Worm (Caenorhabditis elegans) whole organism, L3 larva: Measurements from ENCODE around the gene Y75B8A.33.

Source experiments
- R02D3.7 ChIP-seq: fragments of 150-350 bp; optimal IDR thresholded peaks from 2 replicates; lab custom pipeline; 2014; ENCODE audit warnings: missing biosample characterization, missing genetic modification characterization
- ZK546.5 ChIP-seq: sonication (generic microtip); optimal IDR thresholded peaks from 2 replicates; lab custom pipeline; 2017; ENCODE audit warnings: missing biosample characterization, missing genetic modification characterization
- aly-2 ChIP-seq: fragments of 150-350 bp; optimal IDR thresholded peaks from 2 replicates; lab custom pipeline; 2014; ENCODE audit warnings: missing biosample characterization, missing genetic modification characterization
- ama-1 ChIP-seq: fragments of 150-350 bp; optimal IDR thresholded peaks from 2 replicates; lab custom pipeline; 2018
- ceh-16 ChIP-seq: sonication (generic microtip); optimal IDR thresholded peaks from 2 replicates; lab custom pipeline; 2017; ENCODE audit warnings: missing biosample characterization, missing genetic modification characterization
- ceh-28 ChIP-seq: fragments of 150-350 bp; optimal IDR thresholded peaks from 2 replicates; lab custom pipeline; 2014; ENCODE audit warnings: missing biosample characterization, missing genetic modification reagents, missing genetic modification characterization
- ceh-82 ChIP-seq: fragments of 150-350 bp; optimal IDR thresholded peaks from 2 replicates; lab custom pipeline; 2014; ENCODE audit warnings: missing biosample characterization, missing genetic modification characterization
- ceh-9 ChIP-seq: sonication (generic microtip); optimal IDR thresholded peaks from 2 replicates; lab custom pipeline; 2018; ENCODE audit warnings: missing biosample characterization, missing genetic modification characterization
- daf-12 ChIP-seq: fragments of 150-350 bp; optimal IDR thresholded peaks from 2 replicates; lab custom pipeline; 2014; ENCODE audit warnings: missing biosample characterization, missing genetic modification reagents, missing genetic modification characterization
- egl-27 ChIP-seq: sonication (generic microtip); optimal IDR thresholded peaks from 4 replicates; lab custom pipeline; 2017; ENCODE audit warnings: missing biosample characterization, missing genetic modification reagents, missing genetic modification characterization
- egl-5 ChIP-seq: fragments of 150-350 bp; optimal IDR thresholded peaks from 2 replicates; lab custom pipeline; 2017; ENCODE audit warnings: missing biosample characterization, missing genetic modification reagents, missing genetic modification characterization, inconsistent platforms
- elt-2 ChIP-seq: sonication (generic microtip); optimal IDR thresholded peaks from 2 replicates; lab custom pipeline; 2016; ENCODE audit warnings: missing genetic modification reagents, mild to moderate bottlenecking, missing genetic modification characterization, missing compliant biosample characterization
- elt-3 ChIP-seq, 3 experiments: fragments of 150-350 bp in 1 of 3; sonication (generic microtip) in 2 of 3; optimal IDR thresholded peaks; 2 replicates in 2 of 3; 4 replicates in 1 of 3; lab custom pipeline; 2014 to 2017; ENCODE audit warnings: missing biosample characterization in 3 of 3, missing genetic modification characterization in 3 of 3
- eor-1 ChIP-seq, 2 experiments: fragments of 150-350 bp; optimal IDR thresholded peaks; 2 replicates each; lab custom pipeline; 2014 to 2018; ENCODE audit warnings: missing biosample characterization in 2 of 2, missing genetic modification characterization in 2 of 2
- fkh-10 ChIP-seq: sonication (generic microtip); optimal IDR thresholded peaks from 2 replicates; lab custom pipeline; 2017; ENCODE audit warnings: missing biosample characterization, missing genetic modification reagents, missing genetic modification characterization
- fkh-2 ChIP-seq: fragments of 150-350 bp; optimal IDR thresholded peaks from 2 replicates; lab custom pipeline; 2014; ENCODE audit warnings: missing biosample characterization, missing genetic modification reagents, missing genetic modification characterization
- hmg-11 ChIP-seq: sonication (generic microtip); optimal IDR thresholded peaks from 2 replicates; lab custom pipeline; 2016; ENCODE audit warnings: missing genetic modification characterization, missing compliant biosample characterization
- jun-1 ChIP-seq: fragments of 150-350 bp; optimal IDR thresholded peaks from 2 replicates; lab custom pipeline; 2014; ENCODE audit warnings: missing biosample characterization, missing genetic modification reagents, missing genetic modification characterization
- lin-15B ChIP-seq: fragments of 150-350 bp; optimal IDR thresholded peaks from 2 replicates; lab custom pipeline; 2014; ENCODE audit warnings: missing biosample characterization, missing genetic modification characterization
- lin-39 ChIP-seq: fragments of 150-350 bp; optimal IDR thresholded peaks from 2 replicates; lab custom pipeline; 2018; ENCODE audit warnings: missing biosample characterization, missing genetic modification reagents, missing genetic modification characterization
- lsy-12 ChIP-seq: sonication (generic microtip); optimal IDR thresholded peaks from 2 replicates; lab custom pipeline; 2016; ENCODE audit warnings: mild to moderate bottlenecking, missing genetic modification characterization, missing compliant biosample characterization
- mml-1 ChIP-seq: fragments of 150-350 bp; sonication (generic microtip); optimal IDR thresholded peaks from 3 replicates; lab custom pipeline; 2014; ENCODE audit warnings: missing biosample characterization, missing genetic modification characterization
- nfya-1 ChIP-seq: sonication (generic microtip); optimal IDR thresholded peaks from 2 replicates; lab custom pipeline; 2017; ENCODE audit warnings: missing genetic modification characterization, mild to moderate bottlenecking, missing compliant biosample characterization, antibody characterized with exemption, moderate library complexity; ENCODE audit not compliant: insufficient read depth
- nhr-11 ChIP-seq: fragments of 150-350 bp; optimal IDR thresholded peaks from 2 replicates; lab custom pipeline; 2014; ENCODE audit warnings: missing biosample characterization, missing genetic modification characterization
- nhr-12 ChIP-seq: fragments of 150-350 bp; optimal IDR thresholded peaks from 2 replicates; lab custom pipeline; 2014; ENCODE audit warnings: missing biosample characterization, missing genetic modification characterization
- nhr-23 ChIP-seq: fragments of 150-350 bp; optimal IDR thresholded peaks from 2 replicates; lab custom pipeline; 2014; ENCODE audit warnings: missing biosample characterization, missing genetic modification reagents, missing genetic modification characterization
- nhr-237 ChIP-seq: fragments of 150-350 bp; optimal IDR thresholded peaks from 2 replicates; lab custom pipeline; 2014; ENCODE audit warnings: missing biosample characterization, missing genetic modification characterization
- nhr-25 ChIP-seq: sonication (generic microtip); optimal IDR thresholded peaks from 2 replicates; lab custom pipeline; 2017; ENCODE audit warnings: missing biosample characterization, missing genetic modification characterization
- nhr-28 ChIP-seq: fragments of 150-350 bp; optimal IDR thresholded peaks from 2 replicates; lab custom pipeline; 2014; ENCODE audit warnings: missing biosample characterization, missing genetic modification characterization
- nhr-43 ChIP-seq: sonication (generic microtip); optimal IDR thresholded peaks from 2 replicates; lab custom pipeline; 2016; ENCODE audit warnings: mild to moderate bottlenecking, missing genetic modification characterization, missing compliant biosample characterization; ENCODE audit not compliant: poor library complexity, severe bottlenecking
- nhr-67 ChIP-seq: fragments of 150-350 bp; optimal IDR thresholded peaks from 2 replicates; lab custom pipeline; 2014; ENCODE audit warnings: missing biosample characterization, missing genetic modification characterization
- nhr-76 ChIP-seq: fragments of 150-350 bp; sonication (generic microtip); optimal IDR thresholded peaks from 5 replicates; lab custom pipeline; 2014; ENCODE audit warnings: missing biosample characterization, missing genetic modification characterization
- nhr-77 ChIP-seq: fragments of 150-350 bp; optimal IDR thresholded peaks from 2 replicates; lab custom pipeline; 2014; ENCODE audit warnings: missing biosample characterization, missing genetic modification characterization
- pha-4 ChIP-seq: fragments of 150-350 bp; optimal IDR thresholded peaks from 2 replicates; lab custom pipeline; 2014; ENCODE audit warnings: missing biosample characterization, missing genetic modification reagents, missing genetic modification characterization
- pqm-1 ChIP-seq: fragments of 150-350 bp; optimal IDR thresholded peaks from 2 replicates; lab custom pipeline; 2017; ENCODE audit warnings: missing biosample characterization, missing genetic modification characterization, inconsistent platforms
- sea-2 ChIP-seq: fragments of 150-350 bp; sonication (generic microtip); optimal IDR thresholded peaks from 4 replicates; lab custom pipeline; 2014; ENCODE audit warnings: missing biosample characterization, missing genetic modification reagents, missing genetic modification characterization
- skn-1 ChIP-seq: fragments of 150-350 bp; optimal IDR thresholded peaks from 2 replicates; lab custom pipeline; 2014; ENCODE audit warnings: missing biosample characterization, missing genetic modification characterization
- snpc-4 ChIP-seq: fragments of 150-350 bp; optimal IDR thresholded peaks from 2 replicates; lab custom pipeline; 2014; ENCODE audit warnings: missing biosample characterization, missing genetic modification characterization
- tbx-2 ChIP-seq: sonication (generic microtip); optimal IDR thresholded peaks from 2 replicates; lab custom pipeline; 2016; ENCODE audit warnings: mild to moderate bottlenecking, missing genetic modification characterization, missing compliant biosample characterization
- unc-39 ChIP-seq: sonication (generic microtip); optimal IDR thresholded peaks from 4 replicates; lab custom pipeline; 2017; ENCODE audit warnings: missing biosample characterization, missing genetic modification characterization
- zag-1 ChIP-seq: fragments of 150-350 bp; optimal IDR thresholded peaks from 2 replicates; lab custom pipeline; 2014; ENCODE audit warnings: missing biosample characterization, missing genetic modification characterization
- ztf-4 ChIP-seq: fragments of 150-350 bp; optimal IDR thresholded peaks from 2 replicates; lab custom pipeline; 2014; ENCODE audit warnings: missing biosample characterization, missing genetic modification characterization

Gene Y75B8A.33

ce11 chrIII:12369476-12369875 is 2.3 kb upstream of the Y75B8A.33 start:
- TF ChIP-seq lin-39 (tag; lab: Kevin White, UChicago) (peak; percentile 73), daf-12 (no peak), nhr-23 (peak; percentile 58), ceh-28 (tag; lab: Kevin White, UChicago) (no peak), elt-3 (tag; optimal IDR thresholded peaks at IDR 0.05; lab: Kevin White, UChicago) (no peak), fkh-10 (GFP tag; lab: Kevin White, UChicago) (peak; percentile 3), nhr-11 (tag; lab: Kevin White, UChicago) (no peak), ama-1 (peak; percentile 52), lin-15B (tag; lab: Kevin White, UChicago) (peak; percentile 55), zag-1 (tag; lab: Kevin White, UChicago) (no peak), hmg-11 (peak; percentile 73), nhr-25 (peak; percentile 31), nfya-1 (tag; lab: Kevin White, UChicago) (peak; percentile 77), sea-2 (GFP tag; lab: Kevin White, UChicago) (no peak)
- TF ChIP-seq, all 47 proteins: peak for 8

- TF ChIP-seq nhr-237 (tag; lab: Kevin White, UChicago) (no peak), daf-12 (no peak), lin-15B (tag; lab: Kevin White, UChicago) (peak; percentile 54), eor-1 (tag; optimal IDR thresholded peaks at IDR 0.05; lab: Kevin White, UChicago) (no peak), ceh-28 (tag; lab: Kevin White, UChicago) (peak; percentile 3), nhr-67 (tag; lab: Kevin White, UChicago) (no peak), nhr-43 (tag; lab: Kevin White, UChicago) (peak; percentile 8), unc-39 (tag; lab: Kevin White, UChicago) (no peak), egl-5 (tag; lab: Kevin White, UChicago) (no peak), nfya-1 (tag; lab: Kevin White, UChicago) (peak; percentile 60), nhr-77 (no peak), fkh-2 (tag; lab: Kevin White, UChicago) (no peak), snpc-4 (tag; lab: Kevin White, UChicago) (no peak), tbx-2 (tag; lab: Kevin White, UChicago) (peak; percentile 25), ama-1 (peak; percentile 90), nhr-76 (tag; lab: Kevin White, UChicago) (no peak), ceh-82 (tag; lab: Kevin White, UChicago) (no peak), skn-1 (tag; lab: Kevin White, UChicago) (no peak), R02D3.7 (tag; lab: Kevin White, UChicago) (no peak), egl-27 (tag; lab: Kevin White, UChicago) (no peak), hmg-11 (no peak), lin-39 (tag; lab: Kevin White, UChicago) (peak; percentile 91), pqm-1 (peak; percentile 3), aly-2 (no peak), lsy-12 (tag; lab: Kevin White, UChicago) (peak; percentile 56), nhr-11 (tag; lab: Kevin White, UChicago) (no peak), zag-1 (tag; lab: Kevin White, UChicago) (no peak), nhr-25 (peak; percentile 40), nhr-23 (no peak), nhr-28 (tag; lab: Kevin White, UChicago) (no peak), ztf-4 (tag; lab: Kevin White, UChicago) (no peak), nhr-12 (no peak), ceh-9 (tag; lab: Kevin White, UChicago) (no peak), elt-2 (tag; lab: Kevin White, UChicago) (peak; percentile 14), ceh-16 (tag; lab: Kevin White, UChicago) (no peak), elt-3 (tag; optimal IDR thresholded peaks at IDR 0.05; lab: Kevin White, UChicago) (no peak), pha-4 (tag; lab: Kevin White, UChicago) (peak; percentile 44), fkh-10 (GFP tag; lab: Kevin White, UChicago) (no peak), sea-2 (GFP tag; lab: Kevin White, UChicago) (peak; percentile 59), jun-1 (tag; lab: Kevin White, UChicago) (no peak), ZK546.5 (tag; lab: Kevin White, UChicago) (no peak), mml-1 (tag; lab: Kevin White, UChicago) (no peak)
Observed at ce11 chrIII:12368462-12369306, 1.5 kb upstream of the Y75B8A.33 start, which contains the start of gene his-72. TSS of gene his-72 (minus strand) at chrIII:12369050.
